Fruit fly (Drosophila melanogaster) whole organism, pupa: ENCODE data around the gene TAF1B.

ENCODE experiments used
- CG10348 ChIP-seq: fragments of 200-800 bp; sonication (Bioruptor generic); IDR thresholded peaks from 2 replicates; pipeline ENCODE4 v1.3.6; 2022; ENCODE audit warnings: missing biosample characterization, missing genetic modification characterization
- CG12605 ChIP-seq: fragments of 200-800 bp; sonication (Bioruptor generic); IDR thresholded peaks from 2 replicates; pipeline ENCODE4 v1.3.6; 2022; ENCODE audit warnings: missing biosample characterization, missing genetic modification characterization
- CG13204 ChIP-seq: fragments of 200-800 bp; sonication (Bioruptor generic); optimal IDR thresholded peaks from 2 replicates; lab custom pipeline; 2018; ENCODE audit warnings: missing biosample characterization, mild to moderate bottlenecking, missing genetic modification characterization, moderate library complexity
- CG15710 ChIP-seq: fragments of 200-800 bp; sonication (Bioruptor generic); optimal IDR thresholded peaks from 2 replicates; lab custom pipeline; 2018; ENCODE audit warnings: missing biosample characterization, mild to moderate bottlenecking, missing genetic modification characterization, moderate library complexity
- CG32121 ChIP-seq: fragments of 200-800 bp; sonication (Bioruptor generic); IDR thresholded peaks from 2 replicates; pipeline ENCODE4 v1.3.6; 2022; ENCODE audit warnings: missing biosample characterization, missing genetic modification characterization
- CG8159 ChIP-seq: fragments of 200-800 bp; sonication (Bioruptor generic); optimal IDR thresholded peaks from 3 replicates; lab custom pipeline; 2018; ENCODE audit warnings: missing biosample characterization, mild to moderate bottlenecking, missing genetic modification characterization, moderate library complexity
- CG8301 ChIP-seq: fragments of 200-800 bp; sonication (Bioruptor generic); optimal IDR thresholded peaks from 2 replicates; lab custom pipeline; 2018; ENCODE audit warnings: missing biosample characterization, mild to moderate bottlenecking, missing genetic modification characterization
- CG9948 ChIP-seq: fragments of 200-800 bp; sonication (Bioruptor generic); optimal IDR thresholded peaks from 2 replicates; lab custom pipeline; 2018; ENCODE audit warnings: missing biosample characterization, mild to moderate bottlenecking, missing genetic modification characterization, moderate library complexity
- Ets98B ChIP-seq: fragments of 200-800 bp; sonication (Bioruptor generic); IDR thresholded peaks from 2 replicates; pipeline ENCODE4 v1.3.6; 2022; ENCODE audit warnings: missing biosample characterization, missing genetic modification characterization
- Pif1A ChIP-seq: fragments of 200-800 bp; sonication (Bioruptor generic); optimal IDR thresholded peaks from 3 replicates; lab custom pipeline; 2016; ENCODE audit warnings: missing biosample characterization, missing genetic modification characterization
- Pif1B ChIP-seq: fragments of 200-800 bp; sonication (Bioruptor generic); optimal IDR thresholded peaks from 3 replicates; lab custom pipeline; 2016; ENCODE audit warnings: missing biosample characterization, missing genetic modification characterization
- Snoo ChIP-seq: fragments of 200-800 bp; sonication (Bioruptor generic); optimal IDR thresholded peaks from 3 replicates; lab custom pipeline; 2017; ENCODE audit warnings: missing biosample characterization, mild to moderate bottlenecking, missing genetic modification characterization, inconsistent platforms
- gl ChIP-seq: fragments of 200-800 bp; sonication (Bioruptor generic); optimal IDR thresholded peaks from 2 replicates; lab custom pipeline; 2018; ENCODE audit warnings: missing biosample characterization, mild to moderate bottlenecking, missing genetic modification characterization

DNA sequence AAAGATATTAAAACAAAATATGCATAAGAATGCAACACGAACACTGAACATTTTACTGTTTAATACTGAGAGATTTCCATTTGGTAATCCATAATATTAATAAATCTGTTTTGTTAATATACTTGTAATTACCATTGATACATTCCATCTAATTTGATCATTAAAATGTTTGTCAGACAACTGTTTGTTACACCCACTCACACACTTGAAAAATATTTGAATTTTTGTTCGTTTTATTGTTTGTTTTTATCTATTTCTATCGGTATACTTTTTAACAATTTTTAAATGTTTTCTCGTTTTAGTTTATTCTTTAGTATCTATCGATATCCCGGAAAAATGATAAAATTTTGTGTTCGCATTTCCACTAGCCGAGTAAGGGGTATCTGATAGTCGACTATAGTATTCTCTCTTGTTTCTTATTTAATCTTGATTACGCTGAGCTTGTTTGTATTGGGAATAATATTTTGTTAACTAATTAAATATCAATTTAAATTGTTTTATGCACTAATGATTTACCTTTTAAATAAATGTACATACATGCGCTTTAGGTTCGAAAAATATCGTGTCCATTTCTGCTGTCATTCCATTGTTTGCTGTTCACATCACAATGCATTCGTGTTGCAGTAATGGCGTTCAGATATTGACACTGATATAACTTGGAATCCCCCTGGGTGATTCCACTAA lies 8.0 kb upstream of the TAF1B start, which contains the start of gene CG34303:
- TF ChIP-seq gl (no peak), CG15710 (no peak), Snoo (no peak), CG13204 (GFP tag; lab: Kevin White, UChicago) (no peak), Ets98B (GFP tag; lab: Robert Waterston, UW) (no peak), CG8159 (tag; lab: Kevin White, UChicago) (no peak), CG12605 (no peak), CG9948 (tag; lab: Kevin White, UChicago) (no peak), CG8301 (tag; lab: Kevin White, UChicago) (no peak), Pif1A (GFP tag; lab: Kevin White, UChicago) (no peak), CG10348 (GFP tag; lab: Robert Waterston, UW) (no peak), Pif1B (GFP tag; lab: Kevin White, UChicago) (no peak), CG32121 (GFP tag; lab: Robert Waterston, UW) (no peak)
